Worm (Caenorhabditis elegans) whole organism, L1 larva: ENCODE data around the gene nhx-2.

Experiments used
- C04F5.9 ChIP-seq: sonication (generic microtip); optimal IDR thresholded peaks from 2 replicates; lab custom pipeline; 2016; ENCODE audit warnings: missing genetic modification characterization, missing compliant biosample characterization
- C16A3.4 ChIP-seq: fragments of 150-350 bp; optimal IDR thresholded peaks from 2 replicates; lab custom pipeline; 2014; ENCODE audit warnings: missing biosample characterization, missing genetic modification characterization
- C34B4.2 ChIP-seq: sonication (generic microtip); optimal IDR thresholded peaks from 2 replicates; lab custom pipeline; 2017; ENCODE audit warnings: mild to moderate bottlenecking, missing genetic modification characterization, missing compliant biosample characterization
- Y116A8C.19 ChIP-seq: sonication (generic microtip); optimal IDR thresholded peaks from 2 replicates; lab custom pipeline; 2016; ENCODE audit warnings: missing compliant biosample characterization, missing genetic modification characterization, borderline replicate concordance
- aha-1 ChIP-seq: fragments of 150-350 bp; optimal IDR thresholded peaks from 2 replicates; lab custom pipeline; 2014; ENCODE audit warnings: missing biosample characterization, missing genetic modification characterization
- alr-1 ChIP-seq: fragments of 200-800 bp; sonication (Bioruptor generic); optimal IDR thresholded peaks from 2 replicates; lab custom pipeline; 2018; ENCODE audit warnings: borderline replicate concordance, mild to moderate bottlenecking, missing genetic modification characterization, missing compliant biosample characterization
- ama-1 ChIP-seq: fragments of 150-350 bp; optimal IDR thresholded peaks from 2 replicates; lab custom pipeline; 2014
- blmp-1 ChIP-seq: fragments of 150-350 bp; optimal IDR thresholded peaks from 2 replicates; lab custom pipeline; 2014; ENCODE audit warnings: missing biosample characterization, missing genetic modification characterization
- ceh-8 ChIP-seq: fragments of 200-800 bp; sonication (Bioruptor generic); optimal IDR thresholded peaks from 2 replicates; lab custom pipeline; 2018; ENCODE audit warnings: mild to moderate bottlenecking, missing genetic modification characterization, moderate library complexity, missing compliant biosample characterization
- ceh-88 ChIP-seq: fragments of 200-800 bp; sonication (Bioruptor generic); IDR thresholded peaks from 2 replicates; pipeline ENCODE4 v1.3.6; 2022; ENCODE audit warnings: missing genetic modification characterization, missing compliant biosample characterization
- ceh-90 ChIP-seq: sonication (generic microtip); optimal IDR thresholded peaks from 2 replicates; lab custom pipeline; 2016; ENCODE audit warnings: missing genetic modification characterization, missing compliant biosample characterization
- ces-1 ChIP-seq: fragments of 150-350 bp; optimal IDR thresholded peaks from 2 replicates; lab custom pipeline; 2014; ENCODE audit warnings: missing biosample characterization, missing genetic modification reagents, missing genetic modification characterization
- efl-1 ChIP-seq, 4 experiments: fragments of 150-350 bp; optimal IDR thresholded peaks in 3 of 4; peaks in 1 of 4; 1 replicate in 1 of 4; 2 replicates in 3 of 4; lab custom pipeline; 2014; ENCODE audit warnings: missing biosample characterization in 2 of 4, missing genetic modification characterization in 2 of 4, missing genetic modification reagents in 2 of 4
- egl-13 ChIP-seq: sonication (generic microtip); optimal IDR thresholded peaks from 2 replicates; lab custom pipeline; 2016; ENCODE audit warnings: missing genotype, missing genetic modification reagents, missing genetic modification characterization, missing compliant biosample characterization
- egl-27 ChIP-seq, 2 experiments: fragments of 150-350 bp in 1 of 2; sonication (generic microtip); optimal IDR thresholded peaks; 3 replicates each; lab custom pipeline; 2017 to 2018; ENCODE audit warnings: missing biosample characterization in 2 of 2, missing genetic modification characterization in 2 of 2, missing genetic modification reagents in 2 of 2
- elt-3 ChIP-seq, 6 experiments: fragments of 150-350 bp in 1 of 6; sonication (generic microtip); optimal IDR thresholded peaks; 2 replicates each; lab custom pipeline; 2017 to 2018; ENCODE audit warnings: missing biosample characterization in 6 of 6, missing genetic modification characterization in 6 of 6, inconsistent platforms in 1 of 6
- ets-5 ChIP-seq: fragments of 200-800 bp; sonication (Bioruptor generic); IDR thresholded peaks from 2 replicates; pipeline ENCODE4 v1.3.6; 2022; ENCODE audit warnings: missing genetic modification characterization, missing compliant biosample characterization
- fkh-4 ChIP-seq: sonication (generic microtip); optimal IDR thresholded peaks from 2 replicates; lab custom pipeline; 2016; ENCODE audit warnings: missing compliant biosample characterization, missing genetic modification characterization, borderline replicate concordance
- fkh-8 ChIP-seq: sonication (generic microtip); optimal IDR thresholded peaks from 2 replicates; lab custom pipeline; 2016; ENCODE audit warnings: mild to moderate bottlenecking, missing genetic modification characterization, missing compliant biosample characterization
- fos-1 ChIP-seq: fragments of 150-350 bp; optimal IDR thresholded peaks from 2 replicates; lab custom pipeline; 2014; ENCODE audit warnings: missing biosample characterization, missing genetic modification characterization
- grh-1 ChIP-seq: fragments of 200-800 bp; sonication (Bioruptor generic); IDR thresholded peaks from 2 replicates; pipeline ENCODE4 v1.3.6; 2022; ENCODE audit warnings: missing genetic modification reagents, missing genetic modification characterization, missing compliant biosample characterization
- hlh-17 ChIP-seq: fragments of 200-800 bp; sonication (Bioruptor generic); optimal IDR thresholded peaks from 2 replicates; lab custom pipeline; 2018; ENCODE audit warnings: missing genetic modification characterization, mild to moderate bottlenecking, missing compliant biosample characterization, moderate library complexity, borderline replicate concordance
- hpl-2 ChIP-seq: fragments of 150-350 bp; optimal IDR thresholded peaks from 2 replicates; lab custom pipeline; 2014; ENCODE audit warnings: missing biosample characterization, missing genetic modification reagents, missing genetic modification characterization
- irx-1 ChIP-seq: sonication (generic microtip); optimal IDR thresholded peaks from 2 replicates; lab custom pipeline; 2016; ENCODE audit warnings: missing genetic modification characterization, missing compliant biosample characterization
- jun-1 ChIP-seq: fragments of 150-350 bp; optimal IDR thresholded peaks from 2 replicates; lab custom pipeline; 2014; ENCODE audit warnings: missing biosample characterization, missing genetic modification reagents, missing genetic modification characterization
- lin-13 ChIP-seq: fragments of 150-350 bp; optimal IDR thresholded peaks from 2 replicates; lab custom pipeline; 2014; ENCODE audit warnings: missing biosample characterization, missing genetic modification reagents, missing genetic modification characterization
- lin-15B ChIP-seq: fragments of 150-350 bp; sonication (generic microtip); optimal IDR thresholded peaks from 3 replicates; lab custom pipeline; 2014; ENCODE audit warnings: missing biosample characterization, missing genetic modification characterization
- lin-35 ChIP-seq, 2 experiments: fragments of 150-350 bp; optimal IDR thresholded peaks; 2 replicates each; lab custom pipeline; 2014; ENCODE audit warnings: missing biosample characterization in 2 of 2, missing genetic modification characterization in 2 of 2, missing genetic modification reagents in 2 of 2
- lsy-2 ChIP-seq, 2 experiments: fragments of 150-350 bp; optimal IDR thresholded peaks; 2 replicates each; lab custom pipeline; 2014; ENCODE audit warnings: missing biosample characterization in 2 of 2, missing genetic modification characterization in 2 of 2
- mab-9 ChIP-seq: fragments of 200-800 bp; sonication (Bioruptor generic); IDR thresholded peaks from 2 replicates; pipeline ENCODE4 v1.3.6; 2022; ENCODE audit warnings: missing genetic modification reagents, missing genetic modification characterization, missing compliant biosample characterization
- mef-2 ChIP-seq: fragments of 150-350 bp; optimal IDR thresholded peaks from 2 replicates; lab custom pipeline; 2014; ENCODE audit warnings: missing biosample characterization, missing genetic modification characterization
- mep-1 ChIP-seq: fragments of 150-350 bp; optimal IDR thresholded peaks from 2 replicates; lab custom pipeline; 2014; ENCODE audit warnings: missing biosample characterization, missing genetic modification characterization
- nhr-19 ChIP-seq: fragments of 200-800 bp; sonication (Bioruptor generic); conservative IDR thresholded peaks from 2 replicates; pipeline ENCODE4 v1.3.6; 2022; ENCODE audit warnings: missing genetic modification characterization, missing compliant biosample characterization
- nhr-237 ChIP-seq: fragments of 150-350 bp; optimal IDR thresholded peaks from 2 replicates; lab custom pipeline; 2014; ENCODE audit warnings: missing biosample characterization, missing genetic modification characterization
- nhr-28 ChIP-seq: fragments of 150-350 bp; optimal IDR thresholded peaks from 2 replicates; lab custom pipeline; 2014; ENCODE audit warnings: missing biosample characterization, missing genetic modification characterization
- nhr-47 ChIP-seq: sonication (generic microtip); optimal IDR thresholded peaks from 2 replicates; lab custom pipeline; 2016; ENCODE audit warnings: mild to moderate bottlenecking, missing genetic modification characterization, moderate library complexity, missing compliant biosample characterization
- nhr-71 ChIP-seq: sonication (generic microtip); optimal IDR thresholded peaks from 2 replicates; lab custom pipeline; 2016; ENCODE audit warnings: mild to moderate bottlenecking, missing genetic modification characterization, moderate library complexity, missing compliant biosample characterization
- nhr-76 ChIP-seq: sonication (generic microtip); optimal IDR thresholded peaks from 2 replicates; lab custom pipeline; 2017; ENCODE audit warnings: missing biosample characterization, missing genetic modification characterization
- nhr-77 ChIP-seq: fragments of 150-350 bp; optimal IDR thresholded peaks from 2 replicates; lab custom pipeline; 2014; ENCODE audit warnings: missing biosample characterization, missing genetic modification characterization
- nhr-84 ChIP-seq: sonication (generic microtip); optimal IDR thresholded peaks from 2 replicates; lab custom pipeline; 2017; ENCODE audit warnings: missing biosample characterization, missing genetic modification characterization
- nhr-90 ChIP-seq: sonication (generic microtip); optimal IDR thresholded peaks from 2 replicates; lab custom pipeline; 2016; ENCODE audit warnings: mild to moderate bottlenecking, missing genetic modification characterization, missing compliant biosample characterization; ENCODE audit not compliant: poor library complexity
- pax-3 ChIP-seq: fragments of 200-800 bp; sonication (Bioruptor generic); optimal IDR thresholded peaks from 2 replicates; lab custom pipeline; 2018; ENCODE audit warnings: mild to moderate bottlenecking, missing genetic modification characterization, moderate library complexity, missing compliant biosample characterization
- snpc-4 ChIP-seq: fragments of 150-350 bp; optimal IDR thresholded peaks from 2 replicates; lab custom pipeline; 2014; ENCODE audit warnings: missing biosample characterization, missing genetic modification characterization
- snu-23 ChIP-seq: sonication (generic microtip); optimal IDR thresholded peaks from 2 replicates; lab custom pipeline; 2016; ENCODE audit warnings: missing genetic modification characterization, missing compliant biosample characterization
- sptf-1 ChIP-seq: fragments of 150-350 bp; optimal IDR thresholded peaks from 2 replicates; lab custom pipeline; 2014; ENCODE audit warnings: missing biosample characterization, missing genetic modification characterization
- swsn-7 ChIP-seq: sonication (generic microtip); optimal IDR thresholded peaks from 2 replicates; lab custom pipeline; 2016; ENCODE audit warnings: missing genetic modification characterization, missing compliant biosample characterization
- tlp-1 ChIP-seq: fragments of 150-350 bp; optimal IDR thresholded peaks from 2 replicates; lab custom pipeline; 2014; ENCODE audit warnings: missing biosample characterization, missing genetic modification characterization
- unc-30 ChIP-seq: sonication (generic microtip); optimal IDR thresholded peaks from 2 replicates; lab custom pipeline; 2017; ENCODE audit warnings: missing biosample characterization, missing genetic modification characterization
- unc-86 ChIP-seq: sonication (generic microtip); optimal IDR thresholded peaks from 2 replicates; lab custom pipeline; 2016; ENCODE audit warnings: missing genetic modification characterization, missing compliant biosample characterization
- unc-98 ChIP-seq: fragments of 200-800 bp; sonication (Bioruptor generic); IDR thresholded peaks from 2 replicates; pipeline ENCODE4 v1.3.6; 2022; ENCODE audit warnings: missing genetic modification characterization, missing compliant biosample characterization
- vab-15 ChIP-seq: sonication (generic microtip); optimal IDR thresholded peaks from 2 replicates; lab custom pipeline; 2017; ENCODE audit warnings: missing genotype, mild to moderate bottlenecking, missing genetic modification characterization, missing compliant biosample characterization
- zip-4 ChIP-seq: fragments of 200-800 bp; sonication (Bioruptor generic); optimal IDR thresholded peaks from 2 replicates; lab custom pipeline; 2018; ENCODE audit warnings: mild to moderate bottlenecking, missing genetic modification characterization, moderate library complexity, missing compliant biosample characterization
- ztf-4 ChIP-seq: fragments of 150-350 bp; optimal IDR thresholded peaks from 2 replicates; lab custom pipeline; 2014; ENCODE audit warnings: missing biosample characterization, missing genetic modification characterization

The nhx-2 gene

ce11 chrII:7662008-7662686, 31.6 kb downstream of the nhx-2 start, which contains the start of gene alfa-1:
Gene alfa-1 (minus strand): TSS chrII:7662522.
- no peak for TF ChIP-seq nhr-90
- TF ChIP-seq nhr-71, result peak; percentile 25
- no peak for TF ChIP-seq mef-2 (tag; lab: Kevin White, UChicago)
- TF ChIP-seq C16A3.4 (tag; lab: Kevin White, UChicago), result no peak
- no peak for TF ChIP-seq nhr-47 (tag; lab: Kevin White, UChicago)
- TF ChIP-seq hlh-17, result no peak
- peak; percentile 54 for TF ChIP-seq mep-1 (tag; lab: Kevin White, UChicago)
- no peak for TF ChIP-seq nhr-84 (tag; lab: Kevin White, UChicago)
- no peak for TF ChIP-seq pax-3
- TF ChIP-seq grh-1 (GFP tag; lab: Robert Waterston, UW), result no peak
- TF ChIP-seq lin-13 (GFP tag; lab: Kevin White, UChicago), result no peak
- TF ChIP-seq aha-1 (tag; lab: Kevin White, UChicago), result no peak
- peak; percentile 55 for TF ChIP-seq blmp-1 (tag; lab: Kevin White, UChicago)
- no peak for TF ChIP-seq egl-27 (tag; optimal IDR thresholded peaks at IDR 0.05; lab: Kevin White, UChicago)
- no peak for TF ChIP-seq unc-98
- TF ChIP-seq mab-9, result no peak
- no peak for TF ChIP-seq nhr-19 (GFP tag; lab: Robert Waterston, UW)
- no peak for TF ChIP-seq nhr-76
- no peak for TF ChIP-seq irx-1
- no peak for TF ChIP-seq fkh-8 (tag; lab: Kevin White, UChicago)
- no peak for TF ChIP-seq C34B4.2 (tag; lab: Kevin White, UChicago)
- no peak for TF ChIP-seq C04F5.9 (tag; lab: Kevin White, UChicago)
- no peak for TF ChIP-seq Y116A8C.19 (tag; lab: Kevin White, UChicago)
- TF ChIP-seq ets-5 (GFP tag; lab: Robert Waterston, UW), result no peak
- TF ChIP-seq ces-1, result no peak
- peak; percentile 0 for TF ChIP-seq jun-1 (tag; lab: Kevin White, UChicago)
- no peak for TF ChIP-seq unc-86 (tag; lab: Kevin White, UChicago)
- TF ChIP-seq fos-1 (tag; lab: Kevin White, UChicago), result peak; percentile 25
- TF ChIP-seq unc-30, result no peak
- TF ChIP-seq ceh-8 (GFP tag; lab: Kevin White, UChicago), result no peak
- no peak for TF ChIP-seq swsn-7 (tag; lab: Kevin White, UChicago)
- TF ChIP-seq lsy-2 (tag; optimal IDR thresholded peaks at IDR 0.05; lab: Kevin White, UChicago), result peak in 1 of 2 experiments; percentile 36
- TF ChIP-seq ama-1, result no peak
- TF ChIP-seq elt-3 (tag; optimal IDR thresholded peaks at IDR 0.05; lab: Kevin White, UChicago), result no peak
- no peak for TF ChIP-seq egl-13
- TF ChIP-seq fkh-4 (tag; lab: Kevin White, UChicago), result no peak
- no peak for TF ChIP-seq vab-15
- TF ChIP-seq snu-23, result peak; percentile 41
- peak in 1 of 2 experiments; percentile 5 for TF ChIP-seq efl-1 (optimal IDR thresholded peaks at IDR 0.05; lab: Kevin White, UChicago)
- TF ChIP-seq efl-1 (GFP tag; optimal IDR thresholded peaks at IDR 0.05 in 1 of 2; lab: Kevin White, UChicago), result peak in 1 of 2 experiments; percentile 30
- TF ChIP-seq sptf-1, result no peak
- TF ChIP-seq ceh-88 (GFP tag; lab: Robert Waterston, UW), result no peak
- no peak for TF ChIP-seq snpc-4 (tag; lab: Kevin White, UChicago)
- no peak for TF ChIP-seq ceh-90
- no peak for TF ChIP-seq lin-15B (tag; lab: Kevin White, UChicago)
- TF ChIP-seq zip-4 (GFP tag; lab: Kevin White, UChicago), result no peak
- no peak for TF ChIP-seq nhr-28 (tag; lab: Kevin White, UChicago)
- no peak for TF ChIP-seq nhr-237 (tag; lab: Kevin White, UChicago)
- TF ChIP-seq alr-1 (tag; lab: Kevin White, UChicago), result no peak
- TF ChIP-seq tlp-1 (tag; lab: Kevin White, UChicago), result no peak
- TF ChIP-seq nhr-77, result no peak
- TF ChIP-seq lin-35 (GFP tag; optimal IDR thresholded peaks at IDR 0.05; lab: Kevin White, UChicago), result peak; percentile 27 to 39
- TF ChIP-seq hpl-2 (GFP tag; lab: Kevin White, UChicago), result no peak
- no peak for TF ChIP-seq ztf-4 (tag; lab: Kevin White, UChicago)
